Fruit fly (Drosophila melanogaster) S2 (cell line): ENCODE measurements around the gene IKKepsilon.

ENCODE experiments used
- CG8478 ChIP-seq: fragments of >200 bp; optimal IDR thresholded peaks from 2 replicates; lab custom pipeline; 2018
- CTCF ChIP-seq, 2 experiments: fragments of >200 bp; optimal IDR thresholded peaks; 2 replicates each; lab custom pipeline; 2018

DNA sequence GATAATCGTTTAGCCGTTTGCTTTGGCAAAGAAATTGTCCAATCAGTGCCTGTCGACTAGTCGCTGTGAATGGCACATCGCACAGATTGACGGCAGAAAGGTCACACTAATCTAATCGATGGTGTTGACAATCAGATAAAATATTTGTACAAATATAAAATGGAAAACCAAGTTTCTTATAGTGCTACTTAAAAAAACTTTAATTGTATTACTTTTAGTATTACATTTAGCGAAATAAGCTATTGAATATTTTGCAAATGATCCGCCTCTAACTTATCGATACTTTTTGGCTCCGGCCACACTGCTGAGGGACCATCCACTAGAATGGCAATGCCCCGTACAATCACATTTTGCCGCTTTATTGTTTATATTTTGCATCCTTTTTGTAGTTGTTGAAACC lies 19.7 kb upstream of the IKKepsilon start, which contains the start of the genes brun and CG2614:
- TF ChIP-seq CTCF (optimal IDR thresholded peaks at IDR 0.05; lab: Kevin White, UChicago), result no peak
- no peak for TF ChIP-seq CG8478 (lab: Kevin White, UChicago)
